Worm (Caenorhabditis elegans): ENCODE measurements around the gene acr-9.

The acr-9 gene

DNA sequence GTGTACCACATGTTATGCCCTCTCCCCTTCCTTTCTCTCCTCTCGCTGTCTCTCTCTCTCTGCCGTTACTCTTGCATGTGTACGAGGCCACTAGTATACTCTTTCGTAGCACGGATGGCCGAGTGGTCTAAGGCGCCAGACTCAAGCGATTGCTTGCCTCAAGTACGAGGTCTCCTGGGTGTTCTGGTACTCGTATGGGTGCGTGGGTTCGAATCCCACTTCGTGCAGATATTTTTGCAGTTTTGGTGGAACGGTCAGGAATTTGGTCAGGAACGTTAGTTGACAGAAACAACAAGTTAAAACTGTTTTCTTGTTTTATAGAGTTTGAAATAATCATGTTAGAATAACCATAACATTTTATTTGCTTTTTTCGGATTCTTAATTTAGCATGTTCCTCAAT is 18.7 kb upstream of the acr-9 start:
- TF ChIP-seq nhr-102 (tag; optimal IDR thresholded peaks at IDR 0.05) (peak; percentile 90), zfp-2 (tag; optimal IDR thresholded peaks at IDR 0.05) (peak; percentile 71), ztf-7 (tag; optimal IDR thresholded peaks at IDR 0.05) (peak; percentile 51), lsy-2 (tag; optimal IDR thresholded peaks at IDR 0.05) (peak in 1 of 2 experiments; percentile 78), nhr-76 (tag; optimal IDR thresholded peaks at IDR 0.05) (no peak), ztf-11 (tag; optimal IDR thresholded peaks at IDR 0.05) (no peak), R02D3.7 (tag; optimal IDR thresholded peaks at IDR 0.05) (no peak), aha-1 (tag) (peak; percentile 97), skn-1 (tag; optimal IDR thresholded peaks at IDR 0.05) (no peak), hif-1 (tag; optimal IDR thresholded peaks at IDR 0.05) (peak; percentile 72 to 79), snpc-1.2 (GFP tag; IDR thresholded peaks at IDR 0.05) (peak; percentile 95), unc-39 (tag; optimal IDR thresholded peaks at IDR 0.05) (no peak), lin-38 (GFP tag; IDR thresholded peaks at IDR 0.05) (peak; percentile 87), Y48G9A.11 (GFP tag; IDR thresholded peaks at IDR 0.05) (peak; percentile 89), dmd-9 (GFP tag; IDR thresholded peaks at IDR 0.05) (peak; percentile 91), madf-5 (GFP tag; IDR thresholded peaks at IDR 0.05) (peak; percentile 93 to 97), dmd-6 (GFP tag; IDR thresholded peaks at IDR 0.05) (peak; percentile 87), daf-12 (tag; optimal IDR thresholded peaks at IDR 0.05) (no peak), lin-13 (GFP tag; optimal IDR thresholded peaks at IDR 0.05) (peak; percentile 83), duxl-1 (tag; optimal IDR thresholded peaks at IDR 0.05; ENCODE audit: poor library complexity) (peak; percentile 94), cey-2 (tag; optimal IDR thresholded peaks at IDR 0.05; ENCODE audit: borderline replicate concordance, insufficient read depth) (no peak), lir-3 (tag; optimal IDR thresholded peaks at IDR 0.05) (peak; percentile 90), mdt-29 (GFP tag; IDR thresholded peaks at IDR 0.05) (peak; percentile 91), mep-1 (tag; optimal IDR thresholded peaks at IDR 0.05) (peak; percentile 92), arid-1 (GFP tag; conservative IDR thresholded peaks at IDR 0.05) (peak; percentile 95), pqm-1 (tag; optimal IDR thresholded peaks at IDR 0.05) (no peak), lim-7 (GFP tag; IDR thresholded peaks at IDR 0.05) (peak; percentile 99), php-3 (GFP tag; IDR thresholded peaks at IDR 0.05) (peak; percentile 91), ceh-62 (tag; optimal IDR thresholded peaks at IDR 0.05) (no peak), nhr-6 (tag; optimal IDR thresholded peaks at IDR 0.05) (peak; percentile 71), hmg-1.1 (GFP tag; IDR thresholded peaks at IDR 0.05) (peak; percentile 99), aly-2 (tag; optimal IDR thresholded peaks at IDR 0.05) (no peak), daf-8 (GFP tag; IDR thresholded peaks at IDR 0.05) (peak; percentile 80; the same call in 1 of the 2 replicates), sdz-12 (GFP tag; optimal IDR thresholded peaks at IDR 0.05) (peak; percentile 92), Y75B8A.6 (GFP tag; IDR thresholded peaks at IDR 0.05) (peak; percentile 95), F44E2.7 (GFP tag; IDR thresholded peaks at IDR 0.05) (peak; percentile 95), zag-1 (tag; optimal IDR thresholded peaks at IDR 0.05) (no peak), nhr-237 (tag; optimal IDR thresholded peaks at IDR 0.05) (no peak), tag-97 (GFP tag; IDR thresholded peaks at IDR 0.05) (no peak), Y5F2A.4 (GFP tag; optimal IDR thresholded peaks at IDR 0.05) (peak; percentile 90), dmd-8 (GFP tag; IDR thresholded peaks at IDR 0.05) (peak; percentile 99), ceh-28 (tag; optimal IDR thresholded peaks at IDR 0.05) (no peak), spr-3 (GFP tag; optimal IDR thresholded peaks at IDR 0.05) (peak; percentile 92), set-16 (GFP tag; IDR thresholded peaks at IDR 0.05) (peak; percentile 74), zip-11 (GFP tag; IDR thresholded peaks at IDR 0.05) (peak; percentile 86; the same call in 1 of the 2 replicates), zfp-3 (GFP tag; conservative IDR thresholded peaks at IDR 0.05) (peak; percentile 68; the same call in 1 of the 2 replicates), hlh-30 (tag; optimal IDR thresholded peaks at IDR 0.05; ENCODE audit: insufficient read depth) (peak; percentile 83), rbr-2 (tag; optimal IDR thresholded peaks at IDR 0.05) (peak; percentile 92), daf-16 (GFP tag; optimal IDR thresholded peaks at IDR 0.05) (peak; percentile 88 to 98), daf-16 (tag; optimal IDR thresholded peaks at IDR 0.05) (peak; percentile 80), nhr-48 (tag; optimal IDR thresholded peaks at IDR 0.05) (peak; percentile 84), nhr-77 (tag; optimal IDR thresholded peaks at IDR 0.05) (peak; percentile 80)

All from whole organism, L4 larva.